Worm (Caenorhabditis elegans) whole organism, L4 larva: ENCODE data around the gene F10A3.12.

ENCODE experiments used
- R02D3.7 ChIP-seq: fragments of 150-350 bp; sonication (generic microtip); optimal IDR thresholded peaks from 3 replicates; lab custom pipeline; 2014; ENCODE audit warnings: missing biosample characterization, missing genetic modification characterization
- ama-1 ChIP-seq: fragments of 150-350 bp; optimal IDR thresholded peaks from 2 replicates; lab custom pipeline; 2014; ENCODE audit warnings: inconsistent platforms, mixed read lengths
- egl-27 ChIP-seq: sonication (generic microtip); optimal IDR thresholded peaks from 3 replicates; lab custom pipeline; 2017; ENCODE audit warnings: missing biosample characterization, missing genetic modification reagents, missing genetic modification characterization
- egl-43 ChIP-seq: fragments of 200-800 bp; sonication (Bioruptor generic); IDR thresholded peaks from 2 replicates; pipeline ENCODE4 v1.3.6; 2022; ENCODE audit warnings: missing genetic modification reagents, missing genetic modification characterization, missing compliant biosample characterization
- fos-1 ChIP-seq: fragments of 150-350 bp; optimal IDR thresholded peaks from 2 replicates; lab custom pipeline; 2014; ENCODE audit warnings: missing biosample characterization, missing genetic modification characterization
- mdt-29 ChIP-seq: fragments of 200-800 bp; sonication (Bioruptor generic); IDR thresholded peaks from 2 replicates; pipeline ENCODE4 v1.3.6; 2022; ENCODE audit warnings: missing genetic modification reagents, missing genetic modification characterization, missing compliant biosample characterization
- mxl-3 ChIP-seq: fragments of 200-800 bp; sonication (Bioruptor generic); optimal IDR thresholded peaks from 2 replicates; lab custom pipeline; 2018; ENCODE audit warnings: mild to moderate bottlenecking, missing genetic modification characterization, missing compliant biosample characterization
- nhr-11 ChIP-seq: fragments of 150-350 bp; optimal IDR thresholded peaks from 2 replicates; lab custom pipeline; 2014; ENCODE audit warnings: missing biosample characterization, missing genetic modification characterization
- nhr-6 ChIP-seq: fragments of 150-350 bp; optimal IDR thresholded peaks from 2 replicates; lab custom pipeline; 2014; ENCODE audit warnings: missing biosample characterization, missing genetic modification characterization
- snpc-4 ChIP-seq: fragments of 150-350 bp; optimal IDR thresholded peaks from 2 replicates; lab custom pipeline; 2014; ENCODE audit warnings: missing biosample characterization, missing genetic modification characterization

ce11 chrV:16115381-16115780 lies 48.4 kb upstream of the F10A3.12 start, which contains the start of gene str-25:
- TF ChIP-seq ama-1 (no peak), mdt-29 (GFP tag; lab: Robert Waterston, UW) (no peak), nhr-6 (tag; lab: Kevin White, UChicago) (no peak), nhr-11 (tag; lab: Kevin White, UChicago) (no peak), fos-1 (tag; lab: Kevin White, UChicago) (no peak), egl-27 (tag; lab: Kevin White, UChicago) (no peak), R02D3.7 (no peak), egl-43 (GFP tag; lab: Robert Waterston, UW) (no peak), snpc-4 (no peak), mxl-3 (no peak)
